Fruit fly (Drosophila melanogaster) whole organism, embryonic: ENCODE results near the gene CG3448.
A peak's percentile ranks its signal among the peaks of the same experiment; 100 is the strongest.

Experiments used
- CG14014 ChIP-seq: fragments of 200-800 bp; sonication (Bioruptor generic); IDR thresholded peaks from 2 replicates; pipeline ENCODE4 v1.3.6; 2022; ENCODE audit warnings: missing biosample characterization, missing genetic modification characterization
- CG15011 ChIP-seq: fragments of 200-800 bp; sonication (Bioruptor generic); optimal IDR thresholded peaks from 3 replicates; lab custom pipeline; 2018; ENCODE audit warnings: missing biosample characterization, mild to moderate bottlenecking, missing genetic modification characterization
- CG15514 ChIP-seq: fragments of 200-800 bp; sonication (Bioruptor generic); optimal IDR thresholded peaks from 3 replicates; lab custom pipeline; 2017; ENCODE audit warnings: missing biosample characterization, missing genetic modification characterization, mild to moderate bottlenecking, moderate library complexity, missing genetic modification reagents
- CG18476 ChIP-seq: fragments of 200-800 bp; sonication (Bioruptor generic); optimal IDR thresholded peaks from 2 replicates; lab custom pipeline; 2016; ENCODE audit warnings: missing biosample characterization, mild to moderate bottlenecking, missing genetic modification characterization
- CG3163 ChIP-seq: fragments of 200-800 bp; sonication (Bioruptor generic); optimal IDR thresholded peaks from 3 replicates; lab custom pipeline; 2016; ENCODE audit warnings: missing biosample characterization, missing genetic modification characterization
- CG3281 ChIP-seq: fragments of 200-800 bp; sonication (Bioruptor generic); optimal IDR thresholded peaks from 3 replicates; lab custom pipeline; 2017; ENCODE audit warnings: missing biosample characterization, mild to moderate bottlenecking, missing genetic modification characterization
- CG4854 ChIP-seq: fragments of 200-800 bp; sonication (Bioruptor generic); optimal IDR thresholded peaks from 2 replicates; lab custom pipeline; 2016; ENCODE audit warnings: missing biosample characterization, missing genetic modification characterization, inconsistent platforms
- CG5180 ChIP-seq: fragments of 200-800 bp; sonication (Bioruptor generic); optimal IDR thresholded peaks from 3 replicates; lab custom pipeline; 2017; ENCODE audit warnings: missing biosample characterization, missing genetic modification characterization, mild to moderate bottlenecking, moderate library complexity, missing genetic modification reagents
- CG5245 ChIP-seq: fragments of 200-800 bp; sonication (Bioruptor generic); optimal IDR thresholded peaks from 3 replicates; lab custom pipeline; 2016; ENCODE audit warnings: missing biosample characterization, missing genetic modification characterization
- CG6683 ChIP-seq: fragments of 200-800 bp; sonication (Bioruptor generic); optimal IDR thresholded peaks from 2 replicates; lab custom pipeline; 2017; ENCODE audit warnings: missing biosample characterization, mild to moderate bottlenecking, missing genetic modification characterization, missing genetic modification reagents
- CG6689 ChIP-seq: fragments of 200-800 bp; sonication (Bioruptor generic); IDR thresholded peaks from 2 replicates; pipeline ENCODE4 v1.3.6; 2022; ENCODE audit warnings: missing biosample characterization, missing genetic modification characterization
- CG6791 ChIP-seq: fragments of 200-800 bp; sonication (Bioruptor generic); IDR thresholded peaks from 3 replicates; pipeline ENCODE4 v1.3.6; 2022; ENCODE audit warnings: missing biosample characterization, missing genetic modification characterization; ENCODE audit not compliant: partially characterized antibody
- CG7357 ChIP-seq: fragments of 200-800 bp; sonication (Bioruptor generic); IDR thresholded peaks from 3 replicates; pipeline ENCODE4 v1.3.6; 2022; ENCODE audit warnings: missing biosample characterization, missing genetic modification characterization
- CG7928 ChIP-seq: fragments of 200-800 bp; sonication (Bioruptor generic); optimal IDR thresholded peaks from 2 replicates; lab custom pipeline; 2017; ENCODE audit warnings: missing biosample characterization, mild to moderate bottlenecking, missing genetic modification characterization
- CG7963 ChIP-seq: fragments of 200-800 bp; sonication (Bioruptor generic); IDR thresholded peaks from 3 replicates; pipeline ENCODE4 v1.3.6; 2022; ENCODE audit warnings: missing biosample characterization, missing genetic modification characterization; ENCODE audit not compliant: partially characterized antibody
- CG8765 ChIP-seq: fragments of 200-800 bp; sonication (Bioruptor generic); IDR thresholded peaks from 2 replicates; pipeline ENCODE4 v1.3.6; 2022; ENCODE audit warnings: missing biosample characterization, missing genetic modification characterization
- CoRest ChIP-seq: fragments of 200-800 bp; sonication (Bioruptor generic); optimal IDR thresholded peaks from 3 replicates; lab custom pipeline; 2018; ENCODE audit warnings: missing biosample characterization, mild to moderate bottlenecking, missing genetic modification characterization, moderate library complexity
- D ChIP-seq, 2 experiments: fragments of 200-800 bp in 1 of 2; fragments of >200 bp in 1 of 2; sonication (Bioruptor generic) in 1 of 2; optimal IDR thresholded peaks; 2 replicates in 1 of 2; 3 replicates in 1 of 2; lab custom pipeline; 2017; ENCODE audit warnings: mild to moderate bottlenecking in 1 of 2, missing biosample characterization in 1 of 2, missing genetic modification characterization in 1 of 2, missing genetic modification reagents in 1 of 2
- H2.0 ChIP-seq: fragments of 200-800 bp; sonication (Bioruptor generic); IDR thresholded peaks from 2 replicates; pipeline ENCODE4 v1.3.6; 2022; ENCODE audit warnings: missing biosample characterization, missing genetic modification characterization
- HmgD ChIP-seq: fragments of 200-800 bp; sonication (Bioruptor generic); optimal IDR thresholded peaks from 3 replicates; lab custom pipeline; 2016; ENCODE audit warnings: missing biosample characterization, missing genetic modification characterization
- Hr78 ChIP-seq, 2 experiments: fragments of 200-800 bp in 1 of 2; fragments of >200 bp in 1 of 2; sonication (Bioruptor generic) in 1 of 2; optimal IDR thresholded peaks; 2 replicates each; lab custom pipeline; 2017 to 2019; ENCODE audit warnings: missing biosample characterization in 2 of 2, missing genetic modification characterization in 2 of 2, mild to moderate bottlenecking in 1 of 2, moderate library complexity in 1 of 2
- Jarid2 ChIP-seq: fragments of 200-800 bp; sonication (Bioruptor generic); optimal IDR thresholded peaks from 3 replicates; lab custom pipeline; 2017; ENCODE audit warnings: mild to moderate bottlenecking, missing biosample characterization, missing genetic modification reagents, missing genetic modification characterization
- Lhr ChIP-seq: fragments of 200-800 bp; sonication (Bioruptor generic); optimal IDR thresholded peaks from 3 replicates; lab custom pipeline; 2017; ENCODE audit warnings: mild to moderate bottlenecking, missing biosample characterization, missing genetic modification reagents, missing genetic modification characterization
- Meics ChIP-seq: fragments of 200-800 bp; sonication (Bioruptor generic); optimal IDR thresholded peaks from 2 replicates; lab custom pipeline; 2017; ENCODE audit warnings: missing biosample characterization, mild to moderate bottlenecking, missing genetic modification characterization
- Neu2 ChIP-seq: fragments of 200-800 bp; sonication (Bioruptor generic); optimal IDR thresholded peaks from 3 replicates; lab custom pipeline; 2016; ENCODE audit warnings: missing biosample characterization, missing genetic modification characterization, borderline replicate concordance
- Nf-YA ChIP-seq: fragments of 200-800 bp; sonication (Bioruptor generic); IDR thresholded peaks from 2 replicates; pipeline ENCODE4 v1.3.6; 2022; ENCODE audit warnings: missing biosample characterization, missing genetic modification characterization
- Oli ChIP-seq: fragments of 200-800 bp; sonication (Bioruptor generic); optimal IDR thresholded peaks from 2 replicates; lab custom pipeline; 2018; ENCODE audit warnings: missing biosample characterization, mild to moderate bottlenecking, missing genetic modification characterization, moderate library complexity
- aop ChIP-seq: fragments of 200-800 bp; sonication (Bioruptor generic); IDR thresholded peaks from 2 replicates; pipeline ENCODE4 v1.3.6; 2022; ENCODE audit warnings: missing biosample characterization, missing genetic modification characterization
- ase ChIP-seq: fragments of 200-800 bp; sonication (Bioruptor generic); IDR thresholded peaks from 3 replicates; pipeline ENCODE4 v1.3.6; 2022; ENCODE audit warnings: missing biosample characterization, missing genetic modification characterization
- bcd ChIP-seq: fragments of 200-800 bp; sonication (Bioruptor generic); optimal IDR thresholded peaks from 2 replicates; lab custom pipeline; 2017; ENCODE audit warnings: missing biosample characterization, mild to moderate bottlenecking, missing genetic modification characterization
- crp ChIP-seq, 2 experiments: fragments of 200-800 bp; sonication (Bioruptor generic); optimal IDR thresholded peaks; 2 replicates in 1 of 2; 3 replicates in 1 of 2; lab custom pipeline; 2017; ENCODE audit warnings: missing biosample characterization in 2 of 2, missing genetic modification characterization in 2 of 2, mild to moderate bottlenecking in 1 of 2, moderate library complexity in 1 of 2
- dmrt99B ChIP-seq: fragments of 200-800 bp; sonication (Bioruptor generic); optimal IDR thresholded peaks from 2 replicates; lab custom pipeline; 2018; ENCODE audit warnings: missing biosample characterization, mild to moderate bottlenecking, missing genetic modification characterization, moderate library complexity
- eyg ChIP-seq: fragments of 200-800 bp; sonication (Bioruptor generic); optimal IDR thresholded peaks from 3 replicates; lab custom pipeline; 2016; ENCODE audit warnings: missing biosample characterization, missing genetic modification characterization
- gfzf ChIP-seq: fragments of 200-800 bp; sonication (Bioruptor generic); optimal IDR thresholded peaks from 2 replicates; lab custom pipeline; 2016; ENCODE audit warnings: missing biosample characterization, mild to moderate bottlenecking, missing genetic modification characterization, moderate library complexity
- h ChIP-seq: fragments of >200 bp; optimal IDR thresholded peaks from 2 replicates; lab custom pipeline; 2017
- hkb ChIP-seq, 2 experiments: fragments of 200-800 bp in 1 of 2; fragments of >200 bp in 1 of 2; sonication (Bioruptor generic) in 1 of 2; IDR thresholded peaks in 1 of 2; optimal IDR thresholded peaks in 1 of 2; 2 replicates each; pipeline versions ENCODE4 v1.3.6 to Lab custom; 2017 to 2022; ENCODE audit warnings: missing biosample characterization in 1 of 2, missing genetic modification characterization in 1 of 2
- jumu ChIP-seq: fragments of 200-800 bp; sonication (Bioruptor generic); optimal IDR thresholded peaks from 3 replicates; lab custom pipeline; 2016; ENCODE audit warnings: missing biosample characterization, missing genetic modification characterization
- lab ChIP-seq: fragments of 200-800 bp; sonication (Bioruptor generic); optimal IDR thresholded peaks from 3 replicates; lab custom pipeline; 2017; ENCODE audit warnings: missing biosample characterization, missing genetic modification characterization, mild to moderate bottlenecking, moderate library complexity, missing genetic modification reagents
- lmd ChIP-seq: fragments of 200-800 bp; sonication (Bioruptor generic); IDR thresholded peaks from 2 replicates; pipeline ENCODE4 v1.3.6; 2022; ENCODE audit warnings: missing biosample characterization, missing genetic modification characterization
- pnt ChIP-seq: fragments of 200-800 bp; sonication (Bioruptor generic); optimal IDR thresholded peaks from 3 replicates; lab custom pipeline; 2016; ENCODE audit warnings: missing biosample characterization, missing genetic modification characterization
- pum ChIP-seq: fragments of 200-800 bp; sonication (Bioruptor generic); optimal IDR thresholded peaks from 2 replicates; lab custom pipeline; 2016; ENCODE audit warnings: missing biosample characterization, missing genetic modification characterization
- scrt ChIP-seq: fragments of 200-800 bp; sonication (Bioruptor generic); optimal IDR thresholded peaks from 2 replicates; lab custom pipeline; 2018; ENCODE audit warnings: missing biosample characterization, mild to moderate bottlenecking, missing genetic modification characterization, moderate library complexity
- sima ChIP-seq: fragments of 200-800 bp; sonication (Bioruptor generic); optimal IDR thresholded peaks from 2 replicates; lab custom pipeline; 2016; ENCODE audit warnings: missing biosample characterization, missing genetic modification characterization
- tgo ChIP-seq: fragments of 200-800 bp; sonication (Bioruptor generic); IDR thresholded peaks from 3 replicates; pipeline ENCODE4 v1.3.6; 2022; ENCODE audit warnings: missing biosample characterization, missing genetic modification characterization
- twi ChIP-seq: fragments of 200-800 bp; optimal IDR thresholded peaks from 2 replicates; lab custom pipeline; 2019; ENCODE audit warnings: missing biosample characterization, mild to moderate bottlenecking, missing genetic modification characterization, moderate library complexity
- tx ChIP-seq: fragments of 200-800 bp; sonication (Bioruptor generic); optimal IDR thresholded peaks from 2 replicates; lab custom pipeline; 2016; ENCODE audit warnings: missing biosample characterization, missing genetic modification characterization
- zen ChIP-seq: fragments of 200-800 bp; sonication (Bioruptor generic); optimal IDR thresholded peaks from 3 replicates; lab custom pipeline; 2018; ENCODE audit warnings: missing biosample characterization, mild to moderate bottlenecking, missing genetic modification characterization, moderate library complexity
- zen2 ChIP-seq: fragments of 200-800 bp; sonication (Bioruptor generic); IDR thresholded peaks from 3 replicates; pipeline ENCODE4 v1.3.6; 2022; ENCODE audit warnings: missing biosample characterization, missing genetic modification characterization; ENCODE audit not compliant: partially characterized antibody

Gene CG3448

dm6 chr3L:9461670-9462246 is 10.4 kb upstream of the CG3448 start (continued):
- no peak for TF ChIP-seq Hr78 (GFP tag; optimal IDR thresholded peaks at IDR 0.05; lab: Kevin White, UChicago)
- peak; percentile 53 for TF ChIP-seq CG3281 (GFP tag; lab: Kevin White, UChicago)
- no peak for TF ChIP-seq CG15011 (GFP tag; lab: Kevin White, UChicago)
- TF ChIP-seq pnt (GFP tag; lab: Kevin White, UChicago), result no peak
- no peak for TF ChIP-seq sima (GFP tag; lab: Kevin White, UChicago)
- no peak for TF ChIP-seq tx
- TF ChIP-seq lmd (GFP tag; lab: Robert Waterston, UW), result peak; percentile 61
- TF ChIP-seq dmrt99B (tag; lab: Kevin White, UChicago), result no peak
- peak; percentile 11 for TF ChIP-seq twi
- TF ChIP-seq ase (GFP tag; lab: Robert Waterston, UW), result no peak
- peak in 1 of 2 experiments; percentile 17 for TF ChIP-seq crp (GFP tag; optimal IDR thresholded peaks at IDR 0.05; lab: Kevin White, UChicago)
- TF ChIP-seq D (optimal IDR thresholded peaks at IDR 0.05; lab: Kevin White, UChicago), result peak; percentile 58
- no peak for TF ChIP-seq D (GFP tag; optimal IDR thresholded peaks at IDR 0.05; lab: Kevin White, UChicago)
- no peak for TF ChIP-seq CG3163 (GFP tag; lab: Kevin White, UChicago)
- TF ChIP-seq CG7928, result no peak
- no peak for TF ChIP-seq CG6683 (GFP tag; lab: Kevin White, UChicago)
- no peak for TF ChIP-seq eyg (GFP tag; lab: Kevin White, UChicago)
- no peak for TF ChIP-seq hkb (optimal IDR thresholded peaks at IDR 0.05; lab: Kevin White, UChicago)
- TF ChIP-seq hkb (GFP tag; IDR thresholded peaks at IDR 0.05; lab: Robert Waterston, UW), result peak; percentile 69
- TF ChIP-seq Oli (tag; lab: Kevin White, UChicago), result peak; percentile 35
- TF ChIP-seq CG15514, result peak; percentile 21
- peak; percentile 31; the same call in 1 of the 2 replicates for TF ChIP-seq CG6689
- 0 out of 2 replicates have a peak, but pooled peaks have one; percentile 21 for TF ChIP-seq CG8765 (GFP tag; lab: Robert Waterston, UW)
- TF ChIP-seq h (lab: Kevin White, UChicago), result no peak
- TF ChIP-seq CG18476, result no peak
- peak; percentile 58 for TF ChIP-seq jumu
- peak; percentile 44 for TF ChIP-seq Neu2 (GFP tag; lab: Kevin White, UChicago)
- no peak for TF ChIP-seq scrt
- TF ChIP-seq HmgD (GFP tag; lab: Kevin White, UChicago), result no peak
- peak; percentile 21; the same call in 1 of the 3 replicates for TF ChIP-seq tgo
- TF ChIP-seq CG5245 (GFP tag; lab: Kevin White, UChicago), result no peak
- TF ChIP-seq Jarid2, result peak; percentile 10
- TF ChIP-seq CG4854, result no peak
- no peak for TF ChIP-seq lab (GFP tag; lab: Kevin White, UChicago)
- no peak for TF ChIP-seq CG7963 (GFP tag; lab: Robert Waterston, UW)
- no peak for TF ChIP-seq gfzf
- no peak for TF ChIP-seq pum (GFP tag; lab: Kevin White, UChicago)
- no peak for TF ChIP-seq Meics (GFP tag; lab: Kevin White, UChicago)
- TF ChIP-seq zen (tag; lab: Kevin White, UChicago), result peak; percentile 89
- TF ChIP-seq CG6791, result peak; percentile 46; the same call in 1 of the 3 replicates
- TF ChIP-seq bcd (GFP tag; lab: Kevin White, UChicago), result peak; percentile 38
- TF ChIP-seq aop (GFP tag; lab: Robert Waterston, UW), result no peak
- peak; percentile 51 for TF ChIP-seq H2.0
- peak; percentile 46; the same call in 1 of the 2 replicates for TF ChIP-seq CG14014
- no peak for TF ChIP-seq Lhr (GFP tag; lab: Kevin White, UChicago)
- peak; percentile 5 for TF ChIP-seq CoRest (tag; lab: Kevin White, UChicago)
- no peak for TF ChIP-seq zen2
- TF ChIP-seq CG5180, result no peak
- TF ChIP-seq Nf-YA (GFP tag; lab: Robert Waterston, UW), result peak; percentile 36; the same call in 1 of the 2 replicates
- peak; percentile 10; the same call in 1 of the 3 replicates for TF ChIP-seq CG7357 (GFP tag; lab: Robert Waterston, UW)
